Fruit fly (Drosophila melanogaster) whole organism, embryonic: Measurements from ENCODE around the gene CG33262.

ENCODE experiments used
- Antp ChIP-seq: fragments of 200-800 bp; sonication (Bioruptor generic); optimal IDR thresholded peaks from 3 replicates; lab custom pipeline; 2016; ENCODE audit warnings: missing biosample characterization, missing genetic modification characterization
- Blimp-1 ChIP-seq: fragments of 200-800 bp; sonication (Bioruptor generic); optimal IDR thresholded peaks from 3 replicates; lab custom pipeline; 2018; ENCODE audit warnings: missing biosample characterization, missing genetic modification characterization, mild to moderate bottlenecking, moderate library complexity, missing genetic modification reagents
- CG11456 ChIP-seq: fragments of 200-800 bp; sonication (Bioruptor generic); IDR thresholded peaks from 3 replicates; pipeline ENCODE4 v1.3.6; 2022; ENCODE audit warnings: missing biosample characterization, missing genetic modification characterization
- CG15073 ChIP-seq: fragments of 200-800 bp; sonication (Bioruptor generic); optimal IDR thresholded peaks from 2 replicates; lab custom pipeline; 2016; ENCODE audit warnings: missing biosample characterization, missing genetic modification characterization
- CG17385 ChIP-seq: fragments of 200-800 bp; sonication (Bioruptor generic); optimal IDR thresholded peaks from 3 replicates; lab custom pipeline; 2018; ENCODE audit warnings: missing biosample characterization, mild to moderate bottlenecking, missing genetic modification characterization
- CG6854 ChIP-seq: fragments of 200-800 bp; sonication (Bioruptor generic); optimal IDR thresholded peaks from 3 replicates; lab custom pipeline; 2017; ENCODE audit warnings: missing biosample characterization, mild to moderate bottlenecking, missing genetic modification characterization
- E2f1 ChIP-seq: fragments of 200-800 bp; sonication (Bioruptor generic); IDR thresholded peaks from 2 replicates; pipeline ENCODE4 v1.3.6; 2022; ENCODE audit warnings: missing biosample characterization, missing genetic modification characterization
- her ChIP-seq: fragments of 200-800 bp; sonication (Bioruptor generic); optimal IDR thresholded peaks from 2 replicates; lab custom pipeline; 2016; ENCODE audit warnings: missing biosample characterization, missing genetic modification characterization
- lbe ChIP-seq: fragments of 200-800 bp; sonication (Bioruptor generic); optimal IDR thresholded peaks from 2 replicates; lab custom pipeline; 2016; ENCODE audit warnings: missing biosample characterization, mild to moderate bottlenecking, missing genetic modification characterization

DNA sequence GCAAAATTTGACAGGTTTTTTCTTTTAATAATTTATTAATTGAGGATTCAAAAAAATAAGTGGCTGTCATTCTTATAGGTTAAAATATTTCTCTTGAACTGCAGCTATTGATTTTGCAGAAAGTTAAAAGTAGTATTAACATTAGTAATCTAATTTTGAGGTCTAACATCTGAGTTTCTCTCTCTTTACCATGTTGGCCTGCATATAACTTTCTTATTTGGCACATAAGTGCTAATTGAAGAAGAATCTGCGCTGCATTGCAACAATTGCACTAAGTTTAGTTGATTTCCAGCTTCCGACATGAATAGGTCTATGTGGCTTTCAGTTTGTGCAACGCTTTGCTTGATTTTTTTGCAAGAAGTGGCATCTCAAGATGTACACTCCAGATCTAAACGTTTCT, at the start of gene CG33262:
- TF ChIP-seq lbe (GFP tag; lab: Kevin White, UChicago) (no peak), CG17385 (no peak), Antp (GFP tag; lab: Kevin White, UChicago) (no peak), CG15073 (GFP tag; lab: Kevin White, UChicago) (no peak), Blimp-1 (GFP tag; lab: Kevin White, UChicago) (no peak), CG11456 (no peak), E2f1 (no peak), her (GFP tag; lab: Kevin White, UChicago) (no peak), CG6854 (GFP tag; lab: Kevin White, UChicago) (no peak)
